Fruit fly (Drosophila melanogaster): ENCODE measurements around the gene Pburs.

Gene Pburs

dm6 chr2L:14386522-14386921 is 30.6 kb downstream of the Pburs start (continued):
- TF ChIP-seq pb (GFP tag; optimal IDR thresholded peaks at IDR 0.05): no peak
- TF ChIP-seq CG17385 (GFP tag; optimal IDR thresholded peaks at IDR 0.05): no peak
- no peak for TF ChIP-seq CG7786 (GFP tag; optimal IDR thresholded peaks at IDR 0.05)
- no peak for TF ChIP-seq CG14441 (GFP tag; IDR thresholded peaks at IDR 0.05)
- no peak for TF ChIP-seq GATAe (GFP tag; conservative IDR thresholded peaks at IDR 0.05)

dm6 chr2L:14381881-14382280 is 35.2 kb downstream of the Pburs start:
- TF ChIP-seq ara (GFP tag; IDR thresholded peaks at IDR 0.05) (no peak), CG10209 (GFP tag; optimal IDR thresholded peaks at IDR 0.05) (no peak), inv (GFP tag; IDR thresholded peaks at IDR 0.05; ENCODE audit: partially characterized antibody) (peak; percentile 21; the same call in 1 of the 2 replicates), gt (GFP tag; IDR thresholded peaks at IDR 0.05) (no peak), CG2199 (GFP tag; IDR thresholded peaks at IDR 0.05) (0 out of 3 replicates have a peak, but pooled peaks have one; percentile 20), sens (GFP tag) (peak; percentile 1)

- TF ChIP-seq sim (GFP tag; IDR thresholded peaks at IDR 0.05) (no peak), mam (GFP tag; optimal IDR thresholded peaks at IDR 0.05) (no peak), NfI (GFP tag; optimal IDR thresholded peaks at IDR 0.05) (no peak), CG5180 (GFP tag; optimal IDR thresholded peaks at IDR 0.05) (no peak), Nf-YA (GFP tag; IDR thresholded peaks at IDR 0.05) (no peak), Hey (tag; optimal IDR thresholded peaks at IDR 0.05) (no peak), CG30431 (GFP tag; optimal IDR thresholded peaks at IDR 0.05) (no peak), org-1 (GFP tag; optimal IDR thresholded peaks at IDR 0.05) (no peak), CG1603 (tag; optimal IDR thresholded peaks at IDR 0.05) (no peak), Max (GFP tag; optimal IDR thresholded peaks at IDR 0.05) (no peak), pnt (GFP tag; optimal IDR thresholded peaks at IDR 0.05) (no peak), Ptx1 (GFP tag; IDR thresholded peaks at IDR 0.05) (no peak), sens-2 (GFP tag; IDR thresholded peaks at IDR 0.05) (no peak), sisA (GFP tag; IDR thresholded peaks at IDR 0.05) (no peak), wor (GFP tag; IDR thresholded peaks at IDR 0.05) (no peak), gro (GFP tag; optimal IDR thresholded peaks at IDR 0.05) (no peak), CG33213 (GFP tag; optimal IDR thresholded peaks at IDR 0.05) (no peak), caup (GFP tag; optimal IDR thresholded peaks at IDR 0.05; ENCODE audit: severe bottlenecking) (no peak)
These were observed 36.1 kb downstream of the Pburs start, which contains the start of gene ppk for dm6 chr2L:14381072-14381471. TSS of gene ppk (minus strand) at chr2L:14381172.

- TF ChIP-seq CG3065 (GFP tag; optimal IDR thresholded peaks at IDR 0.05) (no peak), tx (GFP tag; optimal IDR thresholded peaks at IDR 0.05) (no peak), CG9876 (GFP tag; optimal IDR thresholded peaks at IDR 0.05) (no peak), Elba2 (GFP tag; optimal IDR thresholded peaks at IDR 0.05) (no peak), Med (GFP tag) (peak; percentile 70), H15 (GFP tag; IDR thresholded peaks at IDR 0.05) (no peak), CG4328 (GFP tag; optimal IDR thresholded peaks at IDR 0.05) (peak; percentile 69), cas (GFP tag; IDR thresholded peaks at IDR 0.05) (no peak), CG42726 (GFP tag; IDR thresholded peaks at IDR 0.05; ENCODE audit: partially characterized antibody) (no peak), CG10654 (GFP tag; optimal IDR thresholded peaks at IDR 0.05) (peak; percentile 50), CG15514 (GFP tag; optimal IDR thresholded peaks at IDR 0.05) (no peak), klu (GFP tag; IDR thresholded peaks at IDR 0.05) (no peak), CG10431 (GFP tag; optimal IDR thresholded peaks at IDR 0.05) (no peak), ranshi (GFP tag; IDR thresholded peaks at IDR 0.05) (no peak), sens (GFP tag) (peak; percentile 31), CG11723 (GFP tag; optimal IDR thresholded peaks at IDR 0.05) (peak; percentile 11), yki (optimal IDR thresholded peaks at IDR 0.05) (no peak), CG4820 (GFP tag; optimal IDR thresholded peaks at IDR 0.05) (peak; percentile 12), dan (GFP tag; IDR thresholded peaks at IDR 0.05) (no peak), CG8765 (GFP tag; IDR thresholded peaks at IDR 0.05) (no peak), CG10366 (GFP tag; IDR thresholded peaks at IDR 0.05) (no peak)
These were observed 40.5 kb downstream of the Pburs start for dm6 chr2L:14376484-14377254.
